Worm (Caenorhabditis elegans) whole organism, young adult: ENCODE results near the gene F20G2.5.

ENCODE experiments used
- F49E8.2 ChIP-seq: sonication (generic microtip); optimal IDR thresholded peaks from 3 replicates; lab custom pipeline; 2017; ENCODE audit warnings: missing genetic modification characterization, mild to moderate bottlenecking, missing compliant biosample characterization, antibody characterized with exemption, moderate library complexity; ENCODE audit not compliant: insufficient read depth
- Y56A3A.18 ChIP-seq: fragments of 200-800 bp; sonication (Bioruptor generic); IDR thresholded peaks from 2 replicates; pipeline ENCODE4 v1.3.6; 2022; ENCODE audit warnings: missing genetic modification reagents, missing genetic modification characterization, missing compliant biosample characterization
- ama-1 ChIP-seq, 3 experiments: fragments of 150-350 bp in 1 of 3; sonication (generic microtip) in 2 of 3; optimal IDR thresholded peaks; 2 replicates each; lab custom pipeline; 2014 to 2018; ENCODE audit warnings: missing biosample characterization in 2 of 3, missing genetic modification characterization in 2 of 3, missing genetic modification reagents in 2 of 3
- atf-7 ChIP-seq: sonication (generic microtip); optimal IDR thresholded peaks from 2 replicates; lab custom pipeline; 2017; ENCODE audit warnings: mild to moderate bottlenecking, missing genetic modification characterization, missing compliant biosample characterization
- dpl-1 ChIP-seq: fragments of 150-350 bp; optimal IDR thresholded peaks from 2 replicates; lab custom pipeline; 2014; ENCODE audit warnings: missing biosample characterization, missing genetic modification reagents, missing genetic modification characterization
- pbrm-1 ChIP-seq: fragments of 200-800 bp; sonication (Bioruptor generic); IDR thresholded peaks from 2 replicates; pipeline ENCODE4 v1.3.6; 2022; ENCODE audit warnings: missing genetic modification reagents, missing genetic modification characterization, missing compliant biosample characterization
- pha-4 ChIP-seq: fragments of 150-350 bp; sonication (generic microtip); optimal IDR thresholded peaks from 2 replicates; lab custom pipeline; 2014; ENCODE audit warnings: missing biosample characterization, missing genetic modification reagents, missing genetic modification characterization
- unc-62 ChIP-seq: fragments of 150-350 bp; optimal IDR thresholded peaks from 2 replicates; lab custom pipeline; 2014; ENCODE audit warnings: missing biosample characterization, missing genetic modification reagents, missing genetic modification characterization

DNA sequence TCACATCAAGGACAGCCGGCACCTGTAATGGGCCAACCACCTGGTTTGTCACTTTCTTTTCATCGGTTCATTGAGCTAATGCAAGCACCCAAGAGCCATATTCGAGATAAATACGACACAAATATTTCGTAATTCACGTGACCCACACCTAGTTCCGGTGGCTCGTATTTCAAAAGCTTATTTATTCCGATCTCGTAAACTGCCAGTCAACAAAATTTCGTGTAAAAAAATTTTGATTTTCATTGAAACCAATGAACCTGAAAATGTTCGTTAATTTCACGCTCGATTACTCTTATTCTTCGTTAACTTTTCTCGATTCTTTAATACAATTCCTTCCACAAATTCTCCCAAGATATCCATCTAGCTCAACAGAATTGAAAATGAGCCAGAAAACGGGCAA lies 18.8 kb downstream of the F20G2.5 start:
- TF ChIP-seq atf-7 (no peak), Y56A3A.18 (GFP tag; lab: Robert Waterston, UW) (no peak), pha-4 (no peak), pbrm-1 (no peak), ama-1 (optimal IDR thresholded peaks at IDR 0.05; lab: Kevin White, UChicago) (no peak), ama-1 (GFP tag; optimal IDR thresholded peaks at IDR 0.05; lab: Kevin White, UChicago) (no peak), F49E8.2 (tag; lab: Kevin White, UChicago) (no peak), unc-62 (GFP tag; lab: Kevin White, UChicago) (no peak), dpl-1 (GFP tag; lab: Kevin White, UChicago) (no peak)
